Worm (Caenorhabditis elegans) whole organism, L4/young adult: ENCODE measurements around the gene K02E11.10.

Experiments used
- dao-5 ChIP-seq: sonication (generic microtip); optimal IDR thresholded peaks from 2 replicates; lab custom pipeline; 2016; ENCODE audit warnings: missing genotype, missing genetic modification characterization, moderate library complexity, missing compliant biosample characterization
- him-1 ChIP-seq: sonication (generic microtip); optimal IDR thresholded peaks from 2 replicates; lab custom pipeline; 2016; ENCODE audit warnings: missing genotype, missing genetic modification reagents, missing genetic modification characterization, missing compliant biosample characterization

DNA sequence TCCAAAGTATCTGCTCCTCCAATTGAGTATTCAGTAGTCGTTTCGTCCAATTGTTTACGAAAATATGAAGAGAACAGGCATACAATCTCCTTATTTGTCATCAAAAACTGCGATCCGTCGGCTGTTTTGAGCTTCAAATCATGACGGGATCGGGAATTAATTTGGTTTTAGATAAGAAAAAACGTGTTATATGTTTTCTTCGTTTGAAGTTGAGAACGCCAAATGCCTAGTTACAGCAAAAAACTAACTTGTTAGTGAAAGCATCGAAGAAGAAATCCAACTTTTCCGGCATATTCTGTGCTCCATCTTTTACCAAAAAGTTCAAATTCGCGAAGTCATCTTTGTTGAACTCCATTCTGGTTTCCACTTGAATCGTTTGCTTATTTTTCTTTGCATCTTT is 48.4 kb upstream of the K02E11.10 start, which contains the start of gene F14D7.1:
- TF ChIP-seq him-1 (tag; lab: Kevin White, UChicago) (no peak), dao-5 (no peak)
